Worm (Caenorhabditis elegans) whole organism, L4 larva: ENCODE data around the gene R02E12.4.

Experiments
- F26F4.8 ChIP-seq: fragments of 200-800 bp; sonication (Bioruptor generic); conservative IDR thresholded peaks from 2 replicates; pipeline ENCODE4 v1.3.6; 2022; ENCODE audit warnings: missing genetic modification characterization, missing compliant biosample characterization
- Y5F2A.4 ChIP-seq: fragments of 200-800 bp; sonication (Bioruptor generic); optimal IDR thresholded peaks from 2 replicates; lab custom pipeline; 2018; ENCODE audit warnings: mild to moderate bottlenecking, missing genetic modification characterization, missing compliant biosample characterization
- Y75B8A.6 ChIP-seq: fragments of 200-800 bp; sonication (Bioruptor generic); IDR thresholded peaks from 2 replicates; pipeline ENCODE4 v1.3.6; 2022; ENCODE audit warnings: missing genetic modification reagents, missing genetic modification characterization, missing compliant biosample characterization
- aha-1 ChIP-seq: fragments of 150-350 bp; peaks from one replicate; lab custom pipeline; 2014; ENCODE audit warnings: missing biosample characterization, missing genetic modification characterization
- aly-2 ChIP-seq: sonication (generic microtip); optimal IDR thresholded peaks from 2 replicates; lab custom pipeline; 2018; ENCODE audit warnings: missing biosample characterization, missing genetic modification characterization
- ama-1 ChIP-seq: fragments of 150-350 bp; optimal IDR thresholded peaks from 2 replicates; lab custom pipeline; 2014; ENCODE audit warnings: inconsistent platforms, mixed read lengths
- ceh-20 ChIP-seq: fragments of 200-800 bp; sonication (Bioruptor generic); IDR thresholded peaks from 2 replicates; pipeline ENCODE4 v1.3.6; 2022; ENCODE audit warnings: missing genetic modification reagents, missing genetic modification characterization, missing compliant biosample characterization
- ceh-32 ChIP-seq: sonication (generic microtip); optimal IDR thresholded peaks from 2 replicates; lab custom pipeline; 2016; ENCODE audit warnings: mild to moderate bottlenecking, missing genetic modification characterization, missing compliant biosample characterization; ENCODE audit not compliant: poor library complexity
- ces-1 ChIP-seq: fragments of 150-350 bp; sonication (generic microtip); optimal IDR thresholded peaks from 4 replicates; lab custom pipeline; 2014; ENCODE audit warnings: missing biosample characterization, missing genetic modification reagents, missing genetic modification characterization
- ctbp-1 ChIP-seq: fragments of 200-800 bp; sonication (Bioruptor generic); IDR thresholded peaks from 2 replicates; pipeline ENCODE4 v1.3.6; 2022; ENCODE audit warnings: missing genetic modification reagents, missing genetic modification characterization, missing compliant biosample characterization
- daf-16 ChIP-seq, 3 experiments: sonication (generic microtip); optimal IDR thresholded peaks; 2 replicates each; lab custom pipeline; 2016 to 2017; ENCODE audit warnings: missing genetic modification characterization in 3 of 3, missing genetic modification reagents in 3 of 3, mild to moderate bottlenecking in 2 of 3, missing compliant biosample characterization in 2 of 3, missing biosample characterization in 1 of 3, moderate library complexity in 1 of 3
- dpl-1 ChIP-seq: fragments of 150-350 bp; optimal IDR thresholded peaks from 2 replicates; lab custom pipeline; 2014; ENCODE audit warnings: missing biosample characterization, missing genetic modification reagents, missing genetic modification characterization
- fkh-10 ChIP-seq: fragments of 150-350 bp; optimal IDR thresholded peaks from 2 replicates; lab custom pipeline; 2014; ENCODE audit warnings: missing biosample characterization, missing genetic modification reagents, missing genetic modification characterization
- fos-1 ChIP-seq: fragments of 150-350 bp; optimal IDR thresholded peaks from 2 replicates; lab custom pipeline; 2014; ENCODE audit warnings: missing biosample characterization, missing genetic modification characterization
- gei-8 ChIP-seq: fragments of 200-800 bp; sonication (Bioruptor generic); optimal IDR thresholded peaks from 2 replicates; lab custom pipeline; 2018; ENCODE audit warnings: mild to moderate bottlenecking, missing genetic modification characterization, missing compliant biosample characterization
- hmg-1.1 ChIP-seq: fragments of 200-800 bp; sonication (Bioruptor generic); IDR thresholded peaks from 2 replicates; pipeline ENCODE4 v1.3.6; 2022; ENCODE audit warnings: missing genetic modification reagents, missing genetic modification characterization, missing compliant biosample characterization
- lin-29 ChIP-seq: fragments of 200-800 bp; sonication (Bioruptor generic); IDR thresholded peaks from 2 replicates; pipeline ENCODE4 v1.3.6; 2022; ENCODE audit warnings: missing genetic modification reagents, missing genetic modification characterization, missing compliant biosample characterization
- mep-1 ChIP-seq: fragments of 150-350 bp; sonication (generic microtip); optimal IDR thresholded peaks from 3 replicates; lab custom pipeline; 2014; ENCODE audit warnings: missing biosample characterization, missing genetic modification characterization
- pha-4 ChIP-seq, 2 experiments: fragments of 150-350 bp in 1 of 2; fragments of 200-800 bp in 1 of 2; sonication (Bioruptor generic) in 1 of 2; IDR thresholded peaks in 1 of 2; optimal IDR thresholded peaks in 1 of 2; 2 replicates each; pipeline versions ENCODE4 v1.3.6 to Lab custom; 2014 to 2022; ENCODE audit warnings: missing genetic modification characterization in 2 of 2, missing genetic modification reagents in 2 of 2, missing biosample characterization in 1 of 2, missing compliant biosample characterization in 1 of 2
- php-3 ChIP-seq: fragments of 200-800 bp; sonication (Bioruptor generic); IDR thresholded peaks from 2 replicates; pipeline ENCODE4 v1.3.6; 2022; ENCODE audit warnings: missing genetic modification reagents, missing genetic modification characterization, missing compliant biosample characterization
- pqm-1 ChIP-seq: sonication (generic microtip); optimal IDR thresholded peaks from 2 replicates; lab custom pipeline; 2017; ENCODE audit warnings: missing biosample characterization, missing genetic modification characterization
- saeg-2 ChIP-seq: fragments of 200-800 bp; sonication (Bioruptor generic); IDR thresholded peaks from 2 replicates; pipeline ENCODE4 v1.3.6; 2022; ENCODE audit warnings: missing genetic modification reagents, missing genetic modification characterization, missing compliant biosample characterization
- snpc-1.2 ChIP-seq: fragments of 200-800 bp; sonication (Bioruptor generic); IDR thresholded peaks from 2 replicates; pipeline ENCODE4 v1.3.6; 2022; ENCODE audit warnings: missing genetic modification reagents, missing genetic modification characterization, missing compliant biosample characterization
- spr-1 ChIP-seq: sonication (generic microtip); optimal IDR thresholded peaks from 2 replicates; lab custom pipeline; 2016; ENCODE audit warnings: mild to moderate bottlenecking, missing genetic modification characterization, missing compliant biosample characterization
- tag-97 ChIP-seq: fragments of 200-800 bp; sonication (Bioruptor generic); IDR thresholded peaks from 2 replicates; pipeline ENCODE4 v1.3.6; 2022; ENCODE audit warnings: missing genetic modification characterization, missing compliant biosample characterization
- tra-1 ChIP-seq: fragments of 200-800 bp; sonication (Bioruptor generic); IDR thresholded peaks from 2 replicates; pipeline ENCODE4 v1.3.6; 2022; ENCODE audit warnings: missing genetic modification reagents, missing genetic modification characterization, missing compliant biosample characterization
- unc-130 ChIP-seq: sonication (generic microtip); optimal IDR thresholded peaks from 2 replicates; lab custom pipeline; 2016; ENCODE audit warnings: missing genetic modification reagents, missing genetic modification characterization, missing compliant biosample characterization
- unc-62 ChIP-seq, 3 experiments: fragments of 150-350 bp in 1 of 3; sonication (generic microtip); optimal IDR thresholded peaks in 2 of 3; peaks in 1 of 3; 1 replicate in 1 of 3; 2 replicates in 2 of 3; lab custom pipeline; 2014 to 2017; ENCODE audit warnings: missing biosample characterization in 3 of 3, missing genetic modification characterization in 3 of 3, missing genetic modification reagents in 3 of 3, missing genotype in 1 of 3
- zfp-2 ChIP-seq: sonication (generic microtip); optimal IDR thresholded peaks from 2 replicates; lab custom pipeline; 2016; ENCODE audit warnings: mild to moderate bottlenecking, missing genetic modification characterization, missing compliant biosample characterization
- zip-11 ChIP-seq: fragments of 200-800 bp; sonication (Bioruptor generic); IDR thresholded peaks from 2 replicates; pipeline ENCODE4 v1.3.6; 2022; ENCODE audit warnings: missing genetic modification characterization, missing compliant biosample characterization
- zip-2 ChIP-seq: fragments of 150-350 bp; optimal IDR thresholded peaks from 2 replicates; lab custom pipeline; 2014; ENCODE audit warnings: missing biosample characterization, missing genetic modification characterization
- ztf-11 ChIP-seq: fragments of 150-350 bp; optimal IDR thresholded peaks from 2 replicates; lab custom pipeline; 2014; ENCODE audit warnings: missing biosample characterization, missing genetic modification characterization

Gene R02E12.4

ce11 chrX:4005014-4005413 is at the start of gene R02E12.4:
R02E12.4 (plus strand) TSS chrX:4005314.
- TF ChIP-seq aha-1 (tag; lab: Kevin White, UChicago) (no peak), dpl-1 (GFP tag; lab: Kevin White, UChicago) (no peak), daf-16 (GFP tag; optimal IDR thresholded peaks at IDR 0.05; lab: Kevin White, UChicago) (no peak), daf-16 (tag; optimal IDR thresholded peaks at IDR 0.05; lab: Kevin White, UChicago) (no peak), lin-29 (GFP tag; lab: Robert Waterston, UW) (no peak), F26F4.8 (GFP tag; lab: Robert Waterston, UW) (no peak), zip-2 (tag; lab: Kevin White, UChicago) (no peak), zip-11 (GFP tag; lab: Robert Waterston, UW) (no peak), ceh-20 (no peak), ctbp-1 (no peak), ama-1 (lab: Kevin White, UChicago) (no peak), unc-130 (GFP tag; lab: Kevin White, UChicago) (no peak), tag-97 (no peak)

- TF ChIP-seq fkh-10 (GFP tag; lab: Kevin White, UChicago) (peak; percentile 68), Y5F2A.4 (GFP tag; lab: Kevin White, UChicago) (no peak), ces-1 (GFP tag; lab: Kevin White, UChicago) (peak; percentile 92), snpc-1.2 (no peak), mep-1 (tag; lab: Kevin White, UChicago) (peak; percentile 10)
These were observed 47.5 kb upstream of the R02E12.4 start for ce11 chrX:3957475-3958204.

- TF ChIP-seq unc-62 (GFP tag; optimal IDR thresholded peaks at IDR 0.05 in 1 of 2; lab: Kevin White, UChicago) (peak in 1 of 2 experiments; percentile 85), unc-62 (tag; optimal IDR thresholded peaks at IDR 0.05; lab: Kevin White, UChicago) (no peak), php-3 (no peak)
These were observed 46.9 kb upstream of the R02E12.4 start, which contains the start of gene lin-18 for ce11 chrX:3958252-3958651. lin-18 (plus strand) TSS chrX:3958552.

ce11 chrX:3959221-3959620 is 45.9 kb upstream of the R02E12.4 start:
- TF ChIP-seq aha-1 (tag; lab: Kevin White, UChicago) (peak; percentile 59), hmg-1.1 (GFP tag; lab: Robert Waterston, UW) (no peak), unc-62 (GFP tag; optimal IDR thresholded peaks at IDR 0.05 in 1 of 2; lab: Kevin White, UChicago) (peak in 1 of 2 experiments; percentile 84), unc-62 (tag; optimal IDR thresholded peaks at IDR 0.05; lab: Kevin White, UChicago) (no peak)

- TF ChIP-seq zfp-2 (tag; lab: Kevin White, UChicago) (no peak), saeg-2 (GFP tag; lab: Robert Waterston, UW) (no peak), pqm-1 (no peak), ztf-11 (tag; lab: Kevin White, UChicago) (no peak), pha-4 (GFP tag; IDR thresholded peaks at IDR 0.05; lab: Robert Waterston, UW) (no peak), pha-4 (tag; optimal IDR thresholded peaks at IDR 0.05; lab: Kevin White, UChicago) (no peak), gei-8 (GFP tag; lab: Kevin White, UChicago) (no peak), tra-1 (GFP tag; lab: Robert Waterston, UW) (no peak), Y5F2A.4 (GFP tag; lab: Kevin White, UChicago) (no peak), Y75B8A.6 (no peak), spr-1 (tag; lab: Kevin White, UChicago) (no peak), aly-2 (tag; lab: Kevin White, UChicago) (no peak), fkh-10 (GFP tag; lab: Kevin White, UChicago) (peak; percentile 51), fos-1 (no peak), ceh-32 (tag; lab: Kevin White, UChicago) (no peak), aha-1 (tag; lab: Kevin White, UChicago) (peak; percentile 22)
These were observed 44.8 kb upstream of the R02E12.4 start for ce11 chrX:3960345-3960744.
